Fruit fly (Drosophila melanogaster): ENCODE data around the gene frc.

dm6 chr3L:17476496-17476895 is 43.5 kb upstream of the frc start:
- TF ChIP-seq pad (GFP tag; optimal IDR thresholded peaks at IDR 0.05): no peak
- no peak for TF ChIP-seq CG1620 (GFP tag; optimal IDR thresholded peaks at IDR 0.05)
- no peak for TF ChIP-seq CG11617 (GFP tag; optimal IDR thresholded peaks at IDR 0.05)
- TF ChIP-seq kay (GFP tag; ENCODE audit: borderline replicate concordance): no peak
- TF ChIP-seq CG12768 (GFP tag; optimal IDR thresholded peaks at IDR 0.05): no peak
- no peak for TF ChIP-seq ovo (GFP tag; optimal IDR thresholded peaks at IDR 0.05)
- TF ChIP-seq Hr96 (GFP tag; optimal IDR thresholded peaks at IDR 0.05): no peak
- no peak for TF ChIP-seq CG14711 (tag; optimal IDR thresholded peaks at IDR 0.05)
- TF ChIP-seq CG5204 (GFP tag; optimal IDR thresholded peaks at IDR 0.05): no peak
- TF ChIP-seq CG7101 (tag; optimal IDR thresholded peaks at IDR 0.05): no peak
- TF ChIP-seq bab1 (GFP tag; optimal IDR thresholded peaks at IDR 0.05): no peak
